Worm (Caenorhabditis elegans) whole organism, L1 larva: Measurements from ENCODE around the gene C10G8.8.

Experiments
- ceh-82 ChIP-seq, 3 experiments: fragments of 150-350 bp in 1 of 3; sonication (generic microtip) in 2 of 3; optimal IDR thresholded peaks; 2 replicates each; lab custom pipeline; 2014 to 2017; ENCODE audit warnings: missing biosample characterization in 3 of 3, missing genetic modification characterization in 3 of 3
- elt-2 ChIP-seq: sonication (generic microtip); optimal IDR thresholded peaks from 2 replicates; lab custom pipeline; 2016; ENCODE audit warnings: missing genetic modification characterization, mild to moderate bottlenecking, inconsistent platforms, missing compliant biosample characterization, missing genetic modification reagents
- lsy-2 ChIP-seq, 2 experiments: fragments of 150-350 bp; optimal IDR thresholded peaks; 2 replicates each; lab custom pipeline; 2014; ENCODE audit warnings: missing biosample characterization in 2 of 2, missing genetic modification characterization in 2 of 2
- nhr-12 ChIP-seq: sonication (generic microtip); optimal IDR thresholded peaks from 2 replicates; lab custom pipeline; 2017; ENCODE audit warnings: missing biosample characterization, missing genetic modification characterization
- nhr-76 ChIP-seq: sonication (generic microtip); optimal IDR thresholded peaks from 2 replicates; lab custom pipeline; 2017; ENCODE audit warnings: missing biosample characterization, missing genetic modification characterization
- pag-3 ChIP-seq: sonication (generic microtip); optimal IDR thresholded peaks from 2 replicates; lab custom pipeline; 2017; ENCODE audit warnings: missing genetic modification characterization, mild to moderate bottlenecking, missing compliant biosample characterization, antibody characterized with exemption, borderline replicate concordance; ENCODE audit not compliant: insufficient read depth
- snpc-4 ChIP-seq: fragments of 150-350 bp; optimal IDR thresholded peaks from 2 replicates; lab custom pipeline; 2014; ENCODE audit warnings: missing biosample characterization, missing genetic modification characterization

- TF ChIP-seq pag-3 (tag; lab: Kevin White, UChicago): no peak
- TF ChIP-seq elt-2 (tag; lab: Kevin White, UChicago): no peak
- no peak for TF ChIP-seq nhr-12 (tag; lab: Kevin White, UChicago)
- no peak for TF ChIP-seq ceh-82 (tag; optimal IDR thresholded peaks at IDR 0.05; lab: Kevin White, UChicago)
- TF ChIP-seq lsy-2 (tag; optimal IDR thresholded peaks at IDR 0.05; lab: Kevin White, UChicago): no peak
- no peak for TF ChIP-seq nhr-76
- TF ChIP-seq snpc-4: no peak
Measured at ce11 chrV:5330967-5331366, 2.8 kb upstream of the C10G8.8 start, which contains the start of gene srg-26.
